Fruit fly (Drosophila melanogaster) whole organism, adult: Measurements from ENCODE around the gene ICA69.

Experiments used
- CG11617 ChIP-seq: fragments of 200-800 bp; sonication (Bioruptor generic); optimal IDR thresholded peaks from 2 replicates; lab custom pipeline; 2017; ENCODE audit warnings: mild to moderate bottlenecking, missing biosample characterization, missing genetic modification reagents, missing genetic modification characterization
- CG12768 ChIP-seq: fragments of 200-800 bp; sonication (Bioruptor generic); optimal IDR thresholded peaks from 2 replicates; lab custom pipeline; 2017; ENCODE audit warnings: missing biosample characterization, missing genetic modification characterization, mild to moderate bottlenecking, moderate library complexity, missing genetic modification reagents
- CG14711 ChIP-seq: fragments of 200-800 bp; sonication (Bioruptor generic); optimal IDR thresholded peaks from 2 replicates; lab custom pipeline; 2018; ENCODE audit warnings: missing biosample characterization, mild to moderate bottlenecking, missing genetic modification characterization, moderate library complexity
- CG1620 ChIP-seq: fragments of 200-800 bp; sonication (Bioruptor generic); optimal IDR thresholded peaks from 2 replicates; lab custom pipeline; 2016; ENCODE audit warnings: missing biosample characterization, missing genetic modification characterization
- CG33017 ChIP-seq: fragments of 200-800 bp; sonication (Bioruptor generic); optimal IDR thresholded peaks from 2 replicates; lab custom pipeline; 2018; ENCODE audit warnings: missing biosample characterization, mild to moderate bottlenecking, missing genetic modification characterization, moderate library complexity
- CG5204 ChIP-seq: fragments of 200-800 bp; sonication (Bioruptor generic); optimal IDR thresholded peaks from 2 replicates; lab custom pipeline; 2016; ENCODE audit warnings: missing biosample characterization, missing genetic modification characterization
- CG7045 ChIP-seq: fragments of 200-800 bp; sonication (Bioruptor generic); optimal IDR thresholded peaks from 2 replicates; lab custom pipeline; 2017; ENCODE audit warnings: missing biosample characterization, mild to moderate bottlenecking, missing genetic modification characterization
- CG7101 ChIP-seq: fragments of 200-800 bp; sonication (Bioruptor generic); optimal IDR thresholded peaks from 2 replicates; lab custom pipeline; 2018; ENCODE audit warnings: missing biosample characterization, mild to moderate bottlenecking, missing genetic modification characterization, moderate library complexity
- Clk ChIP-seq: fragments of 200-800 bp; sonication (Bioruptor generic); optimal IDR thresholded peaks from 2 replicates; lab custom pipeline; 2017; ENCODE audit warnings: missing biosample characterization, missing genetic modification characterization
- Crg-1 ChIP-seq: fragments of 200-800 bp; sonication (Bioruptor generic); optimal IDR thresholded peaks from 2 replicates; lab custom pipeline; 2016; ENCODE audit warnings: missing biosample characterization, missing genetic modification characterization
- Hr96 ChIP-seq: fragments of 200-800 bp; sonication (Bioruptor generic); optimal IDR thresholded peaks from 2 replicates; lab custom pipeline; 2016; ENCODE audit warnings: missing biosample characterization, missing genetic modification characterization
- Mnt ChIP-seq: fragments of 200-800 bp; sonication (Bioruptor generic); optimal IDR thresholded peaks from 2 replicates; lab custom pipeline; 2016; ENCODE audit warnings: missing biosample characterization, mild to moderate bottlenecking, missing genetic modification characterization
- bab1 ChIP-seq: fragments of 200-800 bp; sonication (Bioruptor generic); optimal IDR thresholded peaks from 3 replicates; lab custom pipeline; 2019; ENCODE audit warnings: missing biosample characterization, mild to moderate bottlenecking, missing genetic modification characterization, moderate library complexity
- cic ChIP-seq: fragments of 200-800 bp; sonication (Bioruptor generic); optimal IDR thresholded peaks from 2 replicates; lab custom pipeline; 2017; ENCODE audit warnings: missing biosample characterization, mild to moderate bottlenecking, missing genetic modification characterization, moderate library complexity
- cnc ChIP-seq, 2 experiments: fragments of >200 bp; optimal IDR thresholded peaks; 2 replicates each; lab custom pipeline; 2017
- kay ChIP-seq: fragments of 200-800 bp; sonication (Bioruptor generic); peaks from one replicate; lab custom pipeline; 2016; ENCODE audit warnings: missing biosample characterization, missing genetic modification characterization, borderline replicate concordance
- ovo ChIP-seq: fragments of 200-800 bp; sonication (Bioruptor generic); optimal IDR thresholded peaks from 2 replicates; lab custom pipeline; 2016; ENCODE audit warnings: missing biosample characterization, missing genetic modification characterization
- pad ChIP-seq: fragments of 200-800 bp; sonication (Bioruptor generic); optimal IDR thresholded peaks from 3 replicates; lab custom pipeline; 2017; ENCODE audit warnings: missing biosample characterization, missing genetic modification characterization, mild to moderate bottlenecking, moderate library complexity, missing genetic modification reagents
- tj ChIP-seq: fragments of 200-800 bp; sonication (Bioruptor generic); optimal IDR thresholded peaks from 3 replicates; lab custom pipeline; 2017; ENCODE audit warnings: missing biosample characterization, mild to moderate bottlenecking, missing genetic modification characterization, moderate library complexity
- toe ChIP-seq: fragments of 200-800 bp; sonication (Bioruptor generic); optimal IDR thresholded peaks from 2 replicates; lab custom pipeline; 2016; ENCODE audit warnings: missing biosample characterization, missing genetic modification characterization

ICA69 gene

DNA sequence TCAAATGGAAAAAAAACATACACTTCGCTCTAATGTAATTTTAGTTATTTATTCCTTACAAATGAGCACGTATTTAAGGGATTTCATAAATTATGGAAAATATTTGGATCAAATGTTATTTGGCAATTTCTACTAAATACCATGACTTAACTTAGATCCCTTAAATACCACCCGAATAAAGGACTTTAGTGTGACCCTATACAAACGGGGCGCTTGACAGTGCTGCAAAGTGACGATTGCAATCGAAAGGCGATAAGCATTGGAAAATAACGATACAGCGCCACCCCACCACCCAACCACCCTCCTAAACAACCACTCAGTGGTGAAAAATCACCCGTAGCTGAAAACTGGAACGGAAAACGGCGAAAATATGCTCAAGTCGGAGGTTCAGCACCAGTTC, at the start of gene ICA69:
Gene ICA69, plus strand, starts transcription at position 20 of the 400 bp plus-strand sequence.
- no peak for TF ChIP-seq cnc (optimal IDR thresholded peaks at IDR 0.05; lab: Kevin White, UChicago)
- no peak for TF ChIP-seq CG5204 (GFP tag; lab: Kevin White, UChicago)
- TF ChIP-seq CG1620 = no peak
- TF ChIP-seq CG14711 (tag; lab: Kevin White, UChicago) = no peak

DNA sequence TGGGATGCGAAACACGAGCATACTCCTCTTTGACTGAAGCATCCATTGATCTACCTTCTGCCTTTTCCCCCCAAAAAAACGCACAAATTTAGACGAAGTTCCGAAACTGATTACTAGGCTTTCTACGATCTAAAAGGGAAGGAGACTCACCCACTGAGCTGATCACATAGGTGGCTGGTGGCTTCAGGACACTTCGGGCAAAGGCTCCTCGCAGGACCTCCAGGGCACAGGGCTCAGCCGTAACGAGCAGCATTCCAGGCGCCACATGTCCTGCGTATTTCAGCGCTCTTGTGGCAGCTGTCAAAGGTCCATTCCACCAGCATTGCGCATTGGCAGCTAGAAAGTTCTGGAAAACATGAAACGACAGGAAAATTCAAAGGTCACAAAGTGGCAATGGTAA, 42.4 kb upstream of the ICA69 start, which contains the start of gene CG33285:
Gene CG33285, minus strand, starts transcription at position 101 of the 400 bp plus-strand sequence.
- TF ChIP-seq CG5204 (GFP tag; lab: Kevin White, UChicago) (no peak), CG7045 (no peak), CG33017 (tag; lab: Kevin White, UChicago) (no peak), pad (GFP tag; lab: Kevin White, UChicago) (no peak), CG11617 (GFP tag; lab: Kevin White, UChicago) (no peak), CG12768 (no peak)

DNA sequence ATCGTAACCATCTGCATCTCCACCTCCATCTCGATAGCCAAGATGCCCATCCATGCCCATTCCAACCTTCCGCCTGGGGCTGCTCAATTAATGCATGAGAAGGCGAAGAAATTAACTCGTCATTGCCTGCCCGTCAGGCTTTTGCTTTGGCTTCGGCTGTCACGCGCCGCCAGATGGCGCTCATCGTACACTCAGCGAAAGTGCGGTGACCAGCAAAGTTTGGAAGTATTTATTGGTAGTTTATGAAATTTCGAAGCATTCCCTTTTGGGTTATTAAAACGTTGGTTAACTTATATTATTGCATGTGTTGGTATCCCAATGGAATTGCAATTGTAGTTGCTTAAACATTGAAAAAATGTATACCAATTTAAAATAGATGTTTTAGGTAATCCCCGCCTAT, 41.0 kb upstream of the ICA69 start:
- TF ChIP-seq CG1620 (no peak), Mnt (no peak), Hr96 (GFP tag; lab: Kevin White, UChicago) (no peak), pad (GFP tag; lab: Kevin White, UChicago) (no peak), CG14711 (tag; lab: Kevin White, UChicago) (no peak), cic (GFP tag; lab: Kevin White, UChicago) (no peak), cnc (optimal IDR thresholded peaks at IDR 0.05; lab: Kevin White, UChicago) (no peak), Crg-1 (no peak), CG33017 (tag; lab: Kevin White, UChicago) (no peak), CG7045 (no peak), CG11617 (GFP tag; lab: Kevin White, UChicago) (no peak), kay (GFP tag; lab: Kevin White, UChicago) (no peak), toe (GFP tag; lab: Kevin White, UChicago) (no peak), CG7101 (tag; lab: Kevin White, UChicago) (no peak), ovo (GFP tag; lab: Kevin White, UChicago) (no peak)

DNA sequence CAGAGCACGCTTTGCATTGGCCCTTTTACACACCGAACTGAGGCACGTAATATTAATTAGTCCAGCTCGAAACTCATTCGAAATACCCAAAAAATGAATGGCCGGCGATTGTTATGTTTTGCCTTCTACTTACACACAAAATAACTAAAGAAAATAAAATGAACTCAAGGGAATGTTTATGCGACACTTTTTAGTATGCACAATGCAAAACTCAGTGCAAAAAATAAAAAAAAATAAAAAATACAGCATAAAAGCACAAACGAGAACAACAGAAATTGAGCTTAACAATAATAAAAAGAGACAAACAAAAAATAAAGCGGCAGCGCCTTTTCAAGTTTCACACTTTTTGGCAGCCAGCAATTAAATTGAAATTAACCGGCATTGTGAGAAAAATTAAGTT, 33.9 kb upstream of the ICA69 start:
- TF ChIP-seq cnc (optimal IDR thresholded peaks at IDR 0.05; lab: Kevin White, UChicago) (no peak), CG12768 (no peak), Hr96 (GFP tag; lab: Kevin White, UChicago) (no peak), tj (GFP tag; lab: Kevin White, UChicago) (peak; percentile 74), cic (GFP tag; lab: Kevin White, UChicago) (no peak)

DNA sequence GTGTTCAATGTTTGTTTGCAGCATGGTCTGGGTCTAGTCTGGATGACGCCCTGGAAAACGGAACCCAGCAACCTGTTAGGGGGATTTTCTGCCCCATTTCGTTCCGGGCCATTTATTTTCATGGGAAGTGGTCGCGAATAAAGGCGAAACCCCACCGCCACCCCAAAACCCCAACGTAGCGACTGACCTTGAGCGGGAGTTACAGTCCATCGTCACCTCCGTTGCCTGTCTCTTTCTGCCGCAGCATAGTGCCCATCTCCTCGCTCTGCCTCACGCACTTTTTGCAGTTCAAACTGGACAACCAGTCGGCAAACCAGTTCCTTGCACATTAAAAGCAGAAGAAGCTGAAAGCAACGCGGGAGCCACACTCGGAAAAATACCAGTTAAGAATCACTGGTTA, 32.6 kb upstream of the ICA69 start:
- TF ChIP-seq cnc (optimal IDR thresholded peaks at IDR 0.05; lab: Kevin White, UChicago) = no peak
- no peak for TF ChIP-seq bab1 (GFP tag; lab: Kevin White, UChicago)
- no peak for TF ChIP-seq CG33017 (tag; lab: Kevin White, UChicago)
- TF ChIP-seq Mnt = no peak
- no peak for TF ChIP-seq Crg-1
- TF ChIP-seq CG12768 = no peak
- no peak for TF ChIP-seq kay (GFP tag; lab: Kevin White, UChicago)
- TF ChIP-seq CG5204 (GFP tag; lab: Kevin White, UChicago) = no peak
- no peak for TF ChIP-seq toe (GFP tag; lab: Kevin White, UChicago)
- no peak for TF ChIP-seq Clk (GFP tag; lab: Kevin White, UChicago)
- TF ChIP-seq CG1620 = no peak
- no peak for TF ChIP-seq CG14711 (tag; lab: Kevin White, UChicago)
- TF ChIP-seq pad (GFP tag; lab: Kevin White, UChicago) = no peak
- no peak for TF ChIP-seq CG11617 (GFP tag; lab: Kevin White, UChicago)
- TF ChIP-seq CG7045 = no peak

DNA sequence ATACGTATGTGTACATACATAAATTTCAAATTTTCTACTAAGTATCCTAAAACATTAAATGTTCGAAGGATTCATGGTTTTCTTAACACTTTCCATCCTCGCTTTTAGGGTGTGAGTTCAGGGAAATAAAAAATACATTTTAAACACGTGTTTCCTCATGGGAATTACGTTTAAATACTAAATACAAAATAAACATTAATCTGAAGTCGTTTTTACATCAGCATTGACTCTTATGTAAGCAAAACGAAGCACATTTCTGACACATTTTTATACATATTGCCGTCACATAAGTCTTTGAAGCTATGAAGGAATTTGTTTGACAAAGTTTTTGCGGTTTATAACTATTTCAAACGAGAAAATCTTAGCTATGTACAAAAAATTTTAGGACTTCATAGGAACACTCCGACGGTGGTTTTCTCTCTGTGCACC, 32.2 kb upstream of the ICA69 start:
- TF ChIP-seq CG7045 (no peak), kay (GFP tag; lab: Kevin White, UChicago) (peak; percentile 26)

DNA sequence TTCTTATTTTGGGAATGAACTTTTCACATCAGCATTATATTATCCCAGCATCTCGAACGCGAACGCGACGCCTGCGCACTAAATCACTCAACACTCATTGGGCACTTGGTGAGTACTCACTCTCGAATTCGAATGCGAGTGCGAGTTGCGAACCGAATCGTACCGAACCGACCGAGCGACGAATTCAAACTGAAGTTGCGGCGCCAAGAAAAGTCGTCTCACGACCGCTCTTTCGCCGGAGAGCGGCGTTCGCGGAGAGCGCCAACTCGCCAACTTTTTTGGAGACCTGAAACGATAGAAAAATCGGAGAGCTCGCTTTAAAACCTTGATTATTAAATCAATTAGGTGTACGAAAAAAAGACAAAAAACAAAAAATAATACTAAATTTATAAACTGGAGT, 31.3 kb upstream of the ICA69 start:
- TF ChIP-seq tj (GFP tag; lab: Kevin White, UChicago) (peak; percentile 34), CG7045 (no peak), bab1 (GFP tag; lab: Kevin White, UChicago) (peak; percentile 1)

DNA sequence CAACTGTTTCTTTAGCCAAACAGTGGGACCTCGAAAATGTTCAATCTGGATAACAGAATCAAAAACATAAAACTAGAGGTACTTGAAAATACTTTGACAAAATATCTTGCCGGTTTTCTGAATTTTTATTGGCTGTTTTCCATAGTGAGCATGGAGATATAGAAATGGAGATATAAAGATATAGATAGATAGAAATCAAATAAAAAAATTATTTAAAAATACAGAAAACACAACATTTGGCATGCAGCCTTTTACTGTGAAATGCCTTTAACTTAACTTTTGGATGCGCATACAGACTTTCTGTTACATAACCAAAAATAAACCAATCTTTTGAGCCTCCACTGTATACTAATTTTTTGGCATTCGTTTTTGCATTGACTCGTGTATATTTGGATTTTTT, 30.8 kb upstream of the ICA69 start:
- TF ChIP-seq Clk (GFP tag; lab: Kevin White, UChicago) = no peak
- TF ChIP-seq Hr96 (GFP tag; lab: Kevin White, UChicago) = no peak
- no peak for TF ChIP-seq CG11617 (GFP tag; lab: Kevin White, UChicago)
- TF ChIP-seq CG1620 = no peak
- no peak for TF ChIP-seq CG12768
- no peak for TF ChIP-seq CG33017 (tag; lab: Kevin White, UChicago)
- TF ChIP-seq ovo (GFP tag; lab: Kevin White, UChicago) = no peak
- no peak for TF ChIP-seq cic (GFP tag; lab: Kevin White, UChicago)
- TF ChIP-seq Crg-1 = no peak
- no peak for TF ChIP-seq toe (GFP tag; lab: Kevin White, UChicago)
- no peak for TF ChIP-seq bab1 (GFP tag; lab: Kevin White, UChicago)
- no peak for TF ChIP-seq Mnt
- TF ChIP-seq cnc (optimal IDR thresholded peaks at IDR 0.05; lab: Kevin White, UChicago) = no peak
- no peak for TF ChIP-seq tj (GFP tag; lab: Kevin White, UChicago)
- no peak for TF ChIP-seq CG7045
- TF ChIP-seq CG7101 (tag; lab: Kevin White, UChicago) = no peak
- TF ChIP-seq CG14711 (tag; lab: Kevin White, UChicago) = no peak
- TF ChIP-seq kay (GFP tag; lab: Kevin White, UChicago) = no peak
- no peak for TF ChIP-seq CG5204 (GFP tag; lab: Kevin White, UChicago)
- TF ChIP-seq pad (GFP tag; lab: Kevin White, UChicago) = no peak
